Fruit fly (Drosophila melanogaster): Measurements from ENCODE around the gene CG32809.

DNA sequence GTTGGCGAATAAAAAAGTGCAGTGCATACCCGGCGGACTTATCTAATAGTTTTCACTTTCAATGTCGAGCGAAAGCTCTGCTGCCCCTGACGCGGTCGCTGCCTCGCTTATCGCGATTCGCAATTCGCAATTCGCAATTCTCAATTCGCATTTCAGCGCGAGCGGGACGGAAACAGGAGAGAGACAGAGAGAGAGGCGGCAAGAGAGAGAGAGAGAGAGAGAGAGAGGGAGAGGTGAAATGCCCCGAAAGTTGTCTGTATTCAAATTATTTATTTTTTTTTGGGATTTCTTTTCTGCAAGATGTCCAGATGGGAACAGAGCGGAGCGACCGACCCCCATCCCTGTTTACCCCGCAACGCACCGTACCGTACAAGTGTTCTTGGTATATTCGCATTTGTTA, 69.4 kb downstream of the CG32809 start:
- no peak for TF ChIP-seq Eip75B (GFP tag; optimal IDR thresholded peaks at IDR 0.05)
- TF ChIP-seq CG3032 (tag; optimal IDR thresholded peaks at IDR 0.05), result no peak
- TF ChIP-seq dac (GFP tag; optimal IDR thresholded peaks at IDR 0.05), result no peak

All from whole organism, prepupa.